Fruit fly (Drosophila melanogaster) whole organism, prepupa: ENCODE measurements around the gene CG6071.

Experiments
- CG34406 ChIP-seq: fragments of 200-800 bp; sonication (Bioruptor generic); optimal IDR thresholded peaks from 3 replicates; lab custom pipeline; 2016; ENCODE audit warnings: missing biosample characterization, missing genetic modification characterization
- CG6276 ChIP-seq: fragments of 200-800 bp; sonication (Bioruptor generic); optimal IDR thresholded peaks from 2 replicates; lab custom pipeline; 2017; ENCODE audit warnings: missing biosample characterization, mild to moderate bottlenecking, missing genetic modification characterization
- CG6808 ChIP-seq: fragments of 200-800 bp; sonication (Bioruptor generic); optimal IDR thresholded peaks from 3 replicates; lab custom pipeline; 2017; ENCODE audit warnings: missing biosample characterization, missing genetic modification characterization, mild to moderate bottlenecking, moderate library complexity, missing genetic modification reagents
- CG8632 ChIP-seq: fragments of 200-800 bp; sonication (Bioruptor generic); optimal IDR thresholded peaks from 3 replicates; lab custom pipeline; 2016; ENCODE audit warnings: missing biosample characterization, missing genetic modification characterization
- CG9139 ChIP-seq: fragments of 200-800 bp; sonication (Bioruptor generic); optimal IDR thresholded peaks from 3 replicates; lab custom pipeline; 2017; ENCODE audit warnings: missing biosample characterization, mild to moderate bottlenecking, missing genetic modification characterization
- Ets96B ChIP-seq: fragments of 200-800 bp; optimal IDR thresholded peaks from 2 replicates; lab custom pipeline; 2019; ENCODE audit warnings: missing biosample characterization, mild to moderate bottlenecking, missing genetic modification characterization, moderate library complexity
- Hr4 ChIP-seq: fragments of 200-800 bp; sonication (Bioruptor generic); optimal IDR thresholded peaks from 3 replicates; lab custom pipeline; 2016; ENCODE audit warnings: missing biosample characterization, missing genetic modification characterization
- Lpt ChIP-seq: fragments of 200-800 bp; sonication (Bioruptor generic); optimal IDR thresholded peaks from 3 replicates; lab custom pipeline; 2016; ENCODE audit warnings: missing biosample characterization, missing genetic modification characterization
- Sox15 ChIP-seq: fragments of 200-800 bp; sonication (Bioruptor generic); optimal IDR thresholded peaks from 3 replicates; lab custom pipeline; 2016; ENCODE audit warnings: missing biosample characterization, missing genetic modification characterization
- cyc ChIP-seq: fragments of 200-800 bp; sonication (Bioruptor generic); optimal IDR thresholded peaks from 3 replicates; lab custom pipeline; 2016; ENCODE audit warnings: missing biosample characterization, missing genetic modification characterization
- dac ChIP-seq: fragments of 200-800 bp; sonication (Bioruptor generic); optimal IDR thresholded peaks from 2 replicates; lab custom pipeline; 2017; ENCODE audit warnings: missing biosample characterization, mild to moderate bottlenecking, missing genetic modification characterization
- esn ChIP-seq: fragments of 200-800 bp; sonication (Bioruptor generic); optimal IDR thresholded peaks from 2 replicates; lab custom pipeline; 2016; ENCODE audit warnings: missing biosample characterization, mild to moderate bottlenecking, missing genetic modification characterization, moderate library complexity
- fd59A ChIP-seq: fragments of 200-800 bp; sonication (Bioruptor generic); optimal IDR thresholded peaks from 2 replicates; lab custom pipeline; 2017; ENCODE audit warnings: missing biosample characterization, mild to moderate bottlenecking, missing genetic modification characterization, missing genetic modification reagents
- lz ChIP-seq: fragments of 200-800 bp; sonication (Bioruptor generic); optimal IDR thresholded peaks from 3 replicates; lab custom pipeline; 2016; ENCODE audit warnings: missing biosample characterization, missing genetic modification characterization

DNA sequence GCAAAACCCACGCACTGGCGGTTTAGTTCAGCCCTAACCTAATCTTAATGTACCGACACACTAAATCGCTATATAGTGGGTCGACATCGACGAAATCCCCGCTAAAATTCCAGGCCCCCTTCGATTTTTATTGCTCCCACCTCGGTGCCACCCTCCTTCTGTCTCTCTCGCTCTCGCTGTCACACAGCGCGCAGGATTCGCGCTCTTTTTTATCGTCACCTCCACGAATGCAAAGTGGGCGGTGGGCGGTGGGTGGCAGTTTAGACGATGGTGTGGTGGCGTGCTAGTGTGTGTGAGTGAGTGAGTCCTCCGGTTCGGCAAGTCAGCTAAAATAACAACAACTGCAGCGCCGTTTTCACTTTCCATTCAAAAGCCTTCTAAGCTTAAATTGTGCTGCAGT, 43.8 kb downstream of the CG6071 start:
- no peak for TF ChIP-seq CG34406 (GFP tag; lab: Kevin White, UChicago)
- no peak for TF ChIP-seq Ets96B (tag; lab: Kevin White, UChicago)
- TF ChIP-seq CG6276 (GFP tag; lab: Kevin White, UChicago), result no peak
- TF ChIP-seq Hr4 (GFP tag; lab: Kevin White, UChicago), result no peak
- TF ChIP-seq dac (GFP tag; lab: Kevin White, UChicago), result no peak
- TF ChIP-seq lz (GFP tag; lab: Kevin White, UChicago), result no peak
- TF ChIP-seq CG6808 (GFP tag; lab: Kevin White, UChicago), result no peak
- TF ChIP-seq CG8632, result no peak
- no peak for TF ChIP-seq cyc (GFP tag; lab: Kevin White, UChicago)
- TF ChIP-seq Sox15 (GFP tag; lab: Kevin White, UChicago), result no peak
- no peak for TF ChIP-seq fd59A (GFP tag; lab: Kevin White, UChicago)
- no peak for TF ChIP-seq esn (GFP tag; lab: Kevin White, UChicago)
- no peak for TF ChIP-seq Lpt
- TF ChIP-seq CG9139, result no peak
